Worm (Caenorhabditis elegans) whole organism, L4 larva: Measurements from ENCODE around the gene C24A8.6.

Experiments
- F26F4.8 ChIP-seq: fragments of 200-800 bp; sonication (Bioruptor generic); conservative IDR thresholded peaks from 2 replicates; pipeline ENCODE4 v1.3.6; 2022; ENCODE audit warnings: missing genetic modification characterization, missing compliant biosample characterization
- F37D6.2 ChIP-seq: sonication (generic microtip); optimal IDR thresholded peaks from 2 replicates; lab custom pipeline; 2016; ENCODE audit warnings: mild to moderate bottlenecking, missing genetic modification characterization, missing compliant biosample characterization
- F49E8.2 ChIP-seq: sonication (generic microtip); optimal IDR thresholded peaks from 2 replicates; lab custom pipeline; 2016; ENCODE audit warnings: missing compliant biosample characterization, mild to moderate bottlenecking, missing genetic modification characterization, borderline replicate concordance
- T20F7.1 ChIP-seq: fragments of 200-800 bp; sonication (Bioruptor generic); optimal IDR thresholded peaks from 2 replicates; lab custom pipeline; 2018; ENCODE audit warnings: mild to moderate bottlenecking, missing genetic modification characterization, missing compliant biosample characterization
- T26A8.4 ChIP-seq: fragments of 200-800 bp; sonication (Bioruptor generic); IDR thresholded peaks from 2 replicates; pipeline ENCODE4 v1.3.6; 2022; ENCODE audit warnings: missing genetic modification characterization, missing compliant biosample characterization
- Y48G9A.11 ChIP-seq: fragments of 200-800 bp; sonication (Bioruptor generic); IDR thresholded peaks from 2 replicates; pipeline ENCODE4 v1.3.6; 2022; ENCODE audit warnings: missing genetic modification reagents, missing genetic modification characterization, missing compliant biosample characterization
- Y5F2A.4 ChIP-seq: fragments of 200-800 bp; sonication (Bioruptor generic); optimal IDR thresholded peaks from 2 replicates; lab custom pipeline; 2018; ENCODE audit warnings: mild to moderate bottlenecking, missing genetic modification characterization, missing compliant biosample characterization
- aha-1 ChIP-seq: fragments of 150-350 bp; peaks from one replicate; lab custom pipeline; 2014; ENCODE audit warnings: missing biosample characterization, missing genetic modification characterization
- arid-1 ChIP-seq: fragments of 200-800 bp; sonication (Bioruptor generic); conservative IDR thresholded peaks from 2 replicates; pipeline ENCODE4 v1.3.6; 2022; ENCODE audit warnings: missing genetic modification reagents, missing genetic modification characterization, missing compliant biosample characterization
- attf-4 ChIP-seq: sonication (generic microtip); optimal IDR thresholded peaks from 3 replicates; lab custom pipeline; 2017; ENCODE audit warnings: missing biosample characterization, missing genetic modification characterization
- ceh-20 ChIP-seq: fragments of 200-800 bp; sonication (Bioruptor generic); IDR thresholded peaks from 2 replicates; pipeline ENCODE4 v1.3.6; 2022; ENCODE audit warnings: missing genetic modification reagents, missing genetic modification characterization, missing compliant biosample characterization
- ceh-82 ChIP-seq: sonication (generic microtip); optimal IDR thresholded peaks from 2 replicates; lab custom pipeline; 2017; ENCODE audit warnings: missing biosample characterization, missing genetic modification characterization
- ces-1 ChIP-seq: fragments of 150-350 bp; sonication (generic microtip); optimal IDR thresholded peaks from 4 replicates; lab custom pipeline; 2014; ENCODE audit warnings: missing biosample characterization, missing genetic modification reagents, missing genetic modification characterization
- ctbp-1 ChIP-seq: fragments of 200-800 bp; sonication (Bioruptor generic); IDR thresholded peaks from 2 replicates; pipeline ENCODE4 v1.3.6; 2022; ENCODE audit warnings: missing genetic modification reagents, missing genetic modification characterization, missing compliant biosample characterization
- daf-12 ChIP-seq: fragments of 150-350 bp; optimal IDR thresholded peaks from 2 replicates; lab custom pipeline; 2014; ENCODE audit warnings: missing biosample characterization, missing genetic modification reagents, missing genetic modification characterization
- daf-8 ChIP-seq: fragments of 200-800 bp; sonication (Bioruptor generic); IDR thresholded peaks from 2 replicates; pipeline ENCODE4 v1.3.6; 2022; ENCODE audit warnings: missing genetic modification characterization, missing compliant biosample characterization
- dmd-8 ChIP-seq: fragments of 200-800 bp; sonication (Bioruptor generic); IDR thresholded peaks from 2 replicates; pipeline ENCODE4 v1.3.6; 2022; ENCODE audit warnings: missing genetic modification characterization, missing compliant biosample characterization
- dve-1 ChIP-seq: sonication (generic microtip); optimal IDR thresholded peaks from 2 replicates; lab custom pipeline; 2017; ENCODE audit warnings: antibody characterized with exemption, mild to moderate bottlenecking, missing genetic modification characterization, missing compliant biosample characterization; ENCODE audit not compliant: insufficient read depth
- egl-27 ChIP-seq: sonication (generic microtip); optimal IDR thresholded peaks from 3 replicates; lab custom pipeline; 2017; ENCODE audit warnings: missing biosample characterization, missing genetic modification reagents, missing genetic modification characterization
- fkh-10 ChIP-seq: fragments of 150-350 bp; optimal IDR thresholded peaks from 2 replicates; lab custom pipeline; 2014; ENCODE audit warnings: missing biosample characterization, missing genetic modification reagents, missing genetic modification characterization
- fos-1 ChIP-seq: fragments of 150-350 bp; optimal IDR thresholded peaks from 2 replicates; lab custom pipeline; 2014; ENCODE audit warnings: missing biosample characterization, missing genetic modification characterization
- hif-1 ChIP-seq, 2 experiments: sonication (generic microtip); optimal IDR thresholded peaks; 2 replicates each; lab custom pipeline; 2016 to 2017; ENCODE audit warnings: missing compliant biosample characterization in 2 of 2, missing genetic modification characterization in 2 of 2, missing genetic modification reagents in 2 of 2, missing genotype in 2 of 2, mild to moderate bottlenecking in 1 of 2
- jun-1 ChIP-seq: fragments of 150-350 bp; optimal IDR thresholded peaks from 2 replicates; lab custom pipeline; 2014; ENCODE audit warnings: missing biosample characterization, missing genetic modification reagents, missing genetic modification characterization
- lim-7 ChIP-seq: fragments of 200-800 bp; sonication (Bioruptor generic); IDR thresholded peaks from 2 replicates; pipeline ENCODE4 v1.3.6; 2022; ENCODE audit warnings: missing genetic modification characterization, missing compliant biosample characterization
- lin-13 ChIP-seq: fragments of 150-350 bp; optimal IDR thresholded peaks from 2 replicates; lab custom pipeline; 2014; ENCODE audit warnings: missing biosample characterization, missing genetic modification reagents, missing genetic modification characterization
- lin-38 ChIP-seq: fragments of 200-800 bp; sonication (Bioruptor generic); IDR thresholded peaks from 2 replicates; pipeline ENCODE4 v1.3.6; 2022; ENCODE audit warnings: missing genetic modification reagents, missing genetic modification characterization, missing compliant biosample characterization
- lin-39 ChIP-seq: fragments of 150-350 bp; optimal IDR thresholded peaks from 2 replicates; lab custom pipeline; 2014; ENCODE audit warnings: missing biosample characterization, missing genetic modification reagents, missing genetic modification characterization
- lir-3 ChIP-seq: sonication (generic microtip); optimal IDR thresholded peaks from 2 replicates; lab custom pipeline; 2016; ENCODE audit warnings: mild to moderate bottlenecking, missing genetic modification characterization, missing compliant biosample characterization
- madf-9 ChIP-seq: fragments of 200-800 bp; sonication (Bioruptor generic); conservative IDR thresholded peaks from 2 replicates; pipeline ENCODE4 v1.3.6; 2022; ENCODE audit warnings: missing genetic modification reagents, missing genetic modification characterization, missing compliant biosample characterization
- mep-1 ChIP-seq: fragments of 150-350 bp; sonication (generic microtip); optimal IDR thresholded peaks from 3 replicates; lab custom pipeline; 2014; ENCODE audit warnings: missing biosample characterization, missing genetic modification characterization
- nhr-102 ChIP-seq: sonication (generic microtip); optimal IDR thresholded peaks from 2 replicates; lab custom pipeline; 2016; ENCODE audit warnings: mild to moderate bottlenecking, missing genetic modification characterization, moderate library complexity, missing compliant biosample characterization
- nhr-111 ChIP-seq: fragments of 200-800 bp; sonication (Bioruptor generic); optimal IDR thresholded peaks from 2 replicates; lab custom pipeline; 2018; ENCODE audit warnings: mild to moderate bottlenecking, missing genetic modification characterization, missing compliant biosample characterization
- nhr-25 ChIP-seq: sonication (generic microtip); optimal IDR thresholded peaks from 2 replicates; lab custom pipeline; 2017; ENCODE audit warnings: missing genetic modification characterization, mild to moderate bottlenecking, missing compliant biosample characterization, antibody characterized with exemption, moderate library complexity, borderline replicate concordance; ENCODE audit not compliant: insufficient read depth
- nhr-41 ChIP-seq: fragments of 200-800 bp; sonication (Bioruptor generic); IDR thresholded peaks from 2 replicates; pipeline ENCODE4 v1.3.6; 2022; ENCODE audit warnings: missing genetic modification reagents, missing genetic modification characterization, missing compliant biosample characterization
- pqm-1 ChIP-seq: sonication (generic microtip); optimal IDR thresholded peaks from 2 replicates; lab custom pipeline; 2017; ENCODE audit warnings: missing biosample characterization, missing genetic modification characterization
- rbr-2 ChIP-seq: sonication (generic microtip); optimal IDR thresholded peaks from 2 replicates; lab custom pipeline; 2016; ENCODE audit warnings: missing genotype, missing genetic modification characterization, missing compliant biosample characterization
- saeg-2 ChIP-seq: fragments of 200-800 bp; sonication (Bioruptor generic); IDR thresholded peaks from 2 replicates; pipeline ENCODE4 v1.3.6; 2022; ENCODE audit warnings: missing genetic modification reagents, missing genetic modification characterization, missing compliant biosample characterization
- snpc-1.2 ChIP-seq: fragments of 200-800 bp; sonication (Bioruptor generic); IDR thresholded peaks from 2 replicates; pipeline ENCODE4 v1.3.6; 2022; ENCODE audit warnings: missing genetic modification reagents, missing genetic modification characterization, missing compliant biosample characterization
- snpc-4 ChIP-seq: fragments of 150-350 bp; optimal IDR thresholded peaks from 2 replicates; lab custom pipeline; 2014; ENCODE audit warnings: missing biosample characterization, missing genetic modification characterization
- spr-3 ChIP-seq: fragments of 200-800 bp; sonication (Bioruptor generic); optimal IDR thresholded peaks from 2 replicates; lab custom pipeline; 2018; ENCODE audit warnings: mild to moderate bottlenecking, missing genetic modification characterization, missing compliant biosample characterization
- tra-1 ChIP-seq: fragments of 200-800 bp; sonication (Bioruptor generic); IDR thresholded peaks from 2 replicates; pipeline ENCODE4 v1.3.6; 2022; ENCODE audit warnings: missing genetic modification reagents, missing genetic modification characterization, missing compliant biosample characterization
- unc-130 ChIP-seq: sonication (generic microtip); optimal IDR thresholded peaks from 2 replicates; lab custom pipeline; 2016; ENCODE audit warnings: missing genetic modification reagents, missing genetic modification characterization, missing compliant biosample characterization
- unc-62 ChIP-seq, 3 experiments: fragments of 150-350 bp in 1 of 3; sonication (generic microtip); optimal IDR thresholded peaks in 2 of 3; peaks in 1 of 3; 1 replicate in 1 of 3; 2 replicates in 2 of 3; lab custom pipeline; 2014 to 2017; ENCODE audit warnings: missing biosample characterization in 3 of 3, missing genetic modification characterization in 3 of 3, missing genetic modification reagents in 3 of 3, missing genotype in 1 of 3
- ztf-7 ChIP-seq: fragments of 150-350 bp; optimal IDR thresholded peaks from 2 replicates; lab custom pipeline; 2014; ENCODE audit warnings: missing biosample characterization, missing genetic modification characterization

The C24A8.6 gene

DNA sequence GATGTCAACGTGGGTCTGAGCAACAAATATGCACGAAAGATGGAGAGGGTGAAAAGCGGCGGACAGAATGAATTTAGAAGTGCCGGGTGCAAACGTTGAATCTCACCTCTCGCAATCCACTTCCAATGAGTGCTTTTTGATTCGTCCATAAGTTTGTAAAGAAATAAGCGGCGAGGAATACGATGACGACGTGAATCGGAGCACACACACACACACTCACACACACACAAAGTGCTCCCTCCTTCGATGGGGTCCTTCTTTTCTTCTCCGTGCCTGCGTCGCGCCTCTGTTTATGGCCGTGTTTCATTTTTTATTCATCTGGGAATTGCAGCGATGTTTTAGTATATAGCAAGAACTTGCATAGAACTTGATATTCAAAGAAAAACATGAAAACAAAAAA is 34.8 kb downstream of the C24A8.6 start, which contains the start of gene paf-2:
TSS of gene paf-2 (minus strand) at position 290 of the 400 bp plus-strand sequence.
- TF ChIP-seq ztf-7 (tag; lab: Kevin White, UChicago) (no peak), lir-3 (tag; lab: Kevin White, UChicago) (no peak), madf-9 (GFP tag; lab: Robert Waterston, UW) (no peak), lin-13 (GFP tag; lab: Kevin White, UChicago) (no peak), unc-62 (GFP tag; optimal IDR thresholded peaks at IDR 0.05 in 1 of 2; lab: Kevin White, UChicago) (peak in 1 of 2 experiments; percentile 68), unc-62 (tag; optimal IDR thresholded peaks at IDR 0.05; lab: Kevin White, UChicago) (no peak), mep-1 (tag; lab: Kevin White, UChicago) (peak; percentile 22), lin-39 (tag; lab: Kevin White, UChicago) (no peak), spr-3 (GFP tag; lab: Kevin White, UChicago) (no peak), fos-1 (tag; lab: Kevin White, UChicago) (no peak), nhr-41 (GFP tag; lab: Robert Waterston, UW) (no peak), snpc-1.2 (GFP tag; lab: Robert Waterston, UW) (no peak), ctbp-1 (GFP tag; lab: Robert Waterston, UW) (0 out of 2 replicates have a peak, but pooled peaks have one; percentile 24), rbr-2 (no peak), nhr-25 (tag; lab: Kevin White, UChicago) (no peak), snpc-4 (tag; lab: Kevin White, UChicago) (no peak), Y48G9A.11 (GFP tag; lab: Robert Waterston, UW) (no peak), lin-38 (no peak), hif-1 (tag; optimal IDR thresholded peaks at IDR 0.05; lab: Kevin White, UChicago) (peak in 1 of 2 experiments; percentile 1), T26A8.4 (GFP tag; lab: Robert Waterston, UW) (no peak), jun-1 (tag; lab: Kevin White, UChicago) (no peak), lim-7 (GFP tag; lab: Robert Waterston, UW) (no peak), F37D6.2 (tag; lab: Kevin White, UChicago) (no peak), tra-1 (GFP tag; lab: Robert Waterston, UW) (no peak), nhr-102 (tag; lab: Kevin White, UChicago) (no peak), F26F4.8 (GFP tag; lab: Robert Waterston, UW) (no peak), ceh-20 (no peak), unc-130 (GFP tag; lab: Kevin White, UChicago) (no peak), T20F7.1 (GFP tag; lab: Kevin White, UChicago) (no peak), daf-8 (GFP tag; lab: Robert Waterston, UW) (no peak), ces-1 (no peak), pqm-1 (tag; lab: Kevin White, UChicago) (no peak), dmd-8 (GFP tag; lab: Robert Waterston, UW) (no peak), arid-1 (GFP tag; lab: Robert Waterston, UW) (no peak), aha-1 (peak; percentile 13)
- TF ChIP-seq, all 104 proteins: peak for 5

DNA sequence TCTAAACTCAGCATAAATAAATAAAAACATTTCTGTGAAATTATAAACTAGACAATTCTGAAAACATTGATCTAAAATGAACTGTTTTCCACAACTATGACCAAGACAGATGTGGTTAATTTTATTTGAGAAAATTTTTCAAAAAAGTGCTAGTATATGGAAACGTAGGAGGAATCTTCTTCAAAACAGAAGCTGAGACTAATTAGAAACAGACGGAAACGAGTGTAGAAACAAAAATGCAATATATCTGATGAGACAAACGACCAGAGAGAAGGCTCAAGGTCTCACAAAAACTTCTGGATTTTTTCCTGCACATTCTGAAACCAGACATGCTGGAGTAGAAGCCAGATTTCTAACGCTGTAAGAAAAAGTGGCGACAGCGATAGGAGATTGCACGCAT is 36.3 kb downstream of the C24A8.6 start:
- TF ChIP-seq fkh-10 (GFP tag; lab: Kevin White, UChicago) (no peak), spr-3 (GFP tag; lab: Kevin White, UChicago) (no peak), mep-1 (tag; lab: Kevin White, UChicago) (no peak), saeg-2 (GFP tag; lab: Robert Waterston, UW) (no peak), tra-1 (GFP tag; lab: Robert Waterston, UW) (no peak), dve-1 (tag; lab: Kevin White, UChicago) (no peak), dmd-8 (GFP tag; lab: Robert Waterston, UW) (no peak), daf-12 (tag; lab: Kevin White, UChicago) (no peak), Y5F2A.4 (no peak), nhr-111 (no peak), egl-27 (no peak), ceh-82 (tag; lab: Kevin White, UChicago) (no peak), attf-4 (no peak), F49E8.2 (no peak)
- TF ChIP-seq, all 104 proteins: peak for 0
